Worm (Caenorhabditis elegans): ENCODE results near the gene ctbp-1.

ctbp-1 gene

ce11 chrX:5905764-5906163 is 43.3 kb downstream of the ctbp-1 start:
- TF ChIP-seq ceh-91 (GFP tag; IDR thresholded peaks at IDR 0.05): no peak
- no peak for TF ChIP-seq aptf-2 (GFP tag; conservative IDR thresholded peaks at IDR 0.05)
- no peak for TF ChIP-seq F23B12.7 (tag; optimal IDR thresholded peaks at IDR 0.05; ENCODE audit: insufficient read depth)
- TF ChIP-seq nhr-80 (tag; optimal IDR thresholded peaks at IDR 0.05): no peak
- peak; percentile 53; the same call in 1 of the 2 replicates for TF ChIP-seq zfh-2 (GFP tag; conservative IDR thresholded peaks at IDR 0.05)
- no peak for TF ChIP-seq Y95B8A.8 (GFP tag; IDR thresholded peaks at IDR 0.05)

ce11 chrX:5917284-5917683 is 54.8 kb downstream of the ctbp-1 start, which contains the start of gene Y23B4A.1:
Gene Y23B4A.1, minus strand, starts transcription at chrX:5917384.
- no peak for TF ChIP-seq ztf-28 (GFP tag; IDR thresholded peaks at IDR 0.05)
- no peak for TF ChIP-seq ceh-79 (tag; optimal IDR thresholded peaks at IDR 0.05)
- TF ChIP-seq C06A6.2 (GFP tag; conservative IDR thresholded peaks at IDR 0.05): no peak
- TF ChIP-seq rpc-1 (optimal IDR thresholded peaks at IDR 0.05): no peak
- TF ChIP-seq rpc-1 (tag; optimal IDR thresholded peaks at IDR 0.05): no peak
- no peak for TF ChIP-seq fkh-3 (tag; optimal IDR thresholded peaks at IDR 0.05)
- TF ChIP-seq F57A8.1 (GFP tag; optimal IDR thresholded peaks at IDR 0.05): no peak
- TF ChIP-seq ztf-6 (GFP tag; IDR thresholded peaks at IDR 0.05): no peak
- TF ChIP-seq dox-1 (GFP tag; IDR thresholded peaks at IDR 0.05): no peak
- no peak for TF ChIP-seq repo-1 (tag; optimal IDR thresholded peaks at IDR 0.05)
- TF ChIP-seq tlf-1 (GFP tag; optimal IDR thresholded peaks at IDR 0.05): no peak
- TF ChIP-seq ccch-3 (GFP tag; optimal IDR thresholded peaks at IDR 0.05): no peak
- no peak for TF ChIP-seq Y79H2A.3 (GFP tag; conservative IDR thresholded peaks at IDR 0.05)
- no peak for TF ChIP-seq B0336.3 (GFP tag; IDR thresholded peaks at IDR 0.05)
- TF ChIP-seq lin-54 (GFP tag; optimal IDR thresholded peaks at IDR 0.05): no peak
- TF ChIP-seq atf-7 (tag; optimal IDR thresholded peaks at IDR 0.05): no peak
- no peak for TF ChIP-seq nhr-179 (tag; optimal IDR thresholded peaks at IDR 0.05)

- no peak for TF ChIP-seq F57C9.4 (tag; optimal IDR thresholded peaks at IDR 0.05)
- TF ChIP-seq K12H6.12 (tag; optimal IDR thresholded peaks at IDR 0.05): no peak
- no peak for TF ChIP-seq bed-1 (GFP tag; IDR thresholded peaks at IDR 0.05)
- TF ChIP-seq F57A8.1 (GFP tag; optimal IDR thresholded peaks at IDR 0.05): no peak
- TF ChIP-seq B0019.2 (GFP tag; conservative IDR thresholded peaks at IDR 0.05): no peak
- no peak for TF ChIP-seq aptf-3 (GFP tag; IDR thresholded peaks at IDR 0.05)
- no peak for TF ChIP-seq Y53F4B.3 (GFP tag; IDR thresholded peaks at IDR 0.05)
- TF ChIP-seq F55B11.4 (tag; optimal IDR thresholded peaks at IDR 0.05; ENCODE audit: borderline replicate concordance, insufficient read depth): no peak
These were observed 56.6 kb downstream of the ctbp-1 start, which contains the start of gene capa-1 for ce11 chrX:5919097-5919496. Gene capa-1, plus strand, starts transcription at chrX:5919397.

Data from whole organism, young adult.